Worm (Caenorhabditis elegans): ENCODE results near the gene abts-3.

Gene abts-3

DNA sequence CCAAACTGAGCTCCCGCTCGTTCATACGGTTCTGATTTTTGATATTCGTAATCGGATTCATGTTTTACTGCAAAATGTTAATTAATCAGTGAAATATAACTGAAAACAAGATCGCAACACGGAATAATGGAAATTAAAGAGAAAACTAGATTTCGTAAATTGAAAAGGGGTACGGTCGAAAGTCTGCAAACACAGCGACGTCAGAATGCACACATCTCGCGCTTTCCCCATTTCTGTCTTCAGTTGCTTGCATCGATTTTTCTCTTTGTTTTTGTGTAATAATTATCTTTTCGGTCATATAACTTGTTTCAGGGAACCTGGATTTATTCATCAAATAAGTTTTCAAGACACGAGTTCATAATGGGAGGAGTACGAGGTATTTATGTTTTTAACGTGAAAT, 64.2 kb downstream of the abts-3 start, which contains the start of the genes rbmx-2 and C30B5.2 (continued):
- no peak for TF ChIP-seq ceh-9 (tag; optimal IDR thresholded peaks at IDR 0.05)

- TF ChIP-seq ceh-9 (tag; optimal IDR thresholded peaks at IDR 0.05) (no peak), ceh-45 (GFP tag; IDR thresholded peaks at IDR 0.05) (no peak), K09A11.1 (tag; optimal IDR thresholded peaks at IDR 0.05; ENCODE audit: insufficient read depth) (no peak), ceh-18 (tag; optimal IDR thresholded peaks at IDR 0.05) (no peak), lim-6 (tag; optimal IDR thresholded peaks at IDR 0.05) (no peak), mec-3 (tag; optimal IDR thresholded peaks at IDR 0.05; ENCODE audit: borderline replicate concordance) (no peak)
These were observed 65.8 kb downstream of the abts-3 start, which contains the start of gene szy-4 for ce11 chrII:6198468-6198867. Gene szy-4 (plus strand): TSS chrII:6198696.

DNA sequence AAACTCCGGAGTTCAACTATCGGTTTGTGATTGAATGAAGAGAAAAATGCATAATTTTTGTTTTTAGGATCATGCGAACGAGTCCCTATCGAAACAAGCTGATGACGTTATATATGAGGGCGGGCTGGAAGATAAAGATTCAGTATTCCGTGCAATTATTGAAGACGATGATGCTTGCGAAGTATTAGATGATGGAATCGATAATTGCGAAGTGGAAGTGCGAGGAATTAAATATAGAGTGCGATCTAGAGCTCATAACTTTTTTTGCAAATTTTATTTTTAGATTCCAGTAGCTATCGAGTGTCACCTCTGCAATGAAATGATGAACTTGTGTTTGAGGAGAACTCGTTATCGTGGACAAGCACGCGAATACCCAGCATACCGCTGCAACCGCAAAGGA, 66.3 kb downstream of the abts-3 start:
- TF ChIP-seq tbx-7 (tag; optimal IDR thresholded peaks at IDR 0.05): no peak
- TF ChIP-seq nhr-232 (tag; optimal IDR thresholded peaks at IDR 0.05): no peak
- no peak for TF ChIP-seq hlh-6 (tag; optimal IDR thresholded peaks at IDR 0.05)
- no peak for TF ChIP-seq che-1 (tag; optimal IDR thresholded peaks at IDR 0.05)
- TF ChIP-seq mec-3 (tag; optimal IDR thresholded peaks at IDR 0.05; ENCODE audit: borderline replicate concordance): no peak
- no peak for TF ChIP-seq C38D4.7 (GFP tag; optimal IDR thresholded peaks at IDR 0.05)
- TF ChIP-seq madf-2 (tag; optimal IDR thresholded peaks at IDR 0.05): no peak
- TF ChIP-seq unc-3 (GFP tag; conservative IDR thresholded peaks at IDR 0.05): no peak
- no peak for TF ChIP-seq unc-3 (tag; optimal IDR thresholded peaks at IDR 0.05)
- no peak for TF ChIP-seq nhr-11 (tag; optimal IDR thresholded peaks at IDR 0.05)
- TF ChIP-seq ceh-30 (tag; optimal IDR thresholded peaks at IDR 0.05): no peak
- no peak for TF ChIP-seq nfya-1 (tag; optimal IDR thresholded peaks at IDR 0.05)
- no peak for TF ChIP-seq fax-1 (tag; optimal IDR thresholded peaks at IDR 0.05)
- TF ChIP-seq pha-2 (tag; optimal IDR thresholded peaks at IDR 0.05): no peak
- no peak for TF ChIP-seq hlh-13 (GFP tag; optimal IDR thresholded peaks at IDR 0.05)
- no peak for TF ChIP-seq unc-86 (tag; optimal IDR thresholded peaks at IDR 0.05)
- TF ChIP-seq C08G9.2 (tag; optimal IDR thresholded peaks at IDR 0.05): no peak
- no peak for TF ChIP-seq ama-1 (optimal IDR thresholded peaks at IDR 0.05)
- TF ChIP-seq ceh-6 (GFP tag; optimal IDR thresholded peaks at IDR 0.05): no peak

ce11 chrII:6202910-6203309, 70.2 kb downstream of the abts-3 start, which contains the start of gene C30B5.17:
Gene C30B5.17 (minus strand): TSS chrII:6203010.
- TF ChIP-seq che-1 (tag; optimal IDR thresholded peaks at IDR 0.05): no peak
- no peak for TF ChIP-seq ceh-14 (tag; optimal IDR thresholded peaks at IDR 0.05)
- TF ChIP-seq T23F11.4 (GFP tag; optimal IDR thresholded peaks at IDR 0.05): no peak
- no peak for TF ChIP-seq ceh-45 (GFP tag; IDR thresholded peaks at IDR 0.05)
- no peak for TF ChIP-seq pag-3 (tag; optimal IDR thresholded peaks at IDR 0.05; ENCODE audit: borderline replicate concordance)
- no peak for TF ChIP-seq tbx-2 (tag; optimal IDR thresholded peaks at IDR 0.05)
- no peak for TF ChIP-seq nhr-11 (tag; optimal IDR thresholded peaks at IDR 0.05)
- no peak for TF ChIP-seq ceh-31 (tag; optimal IDR thresholded peaks at IDR 0.05)
- TF ChIP-seq unc-3 (GFP tag; conservative IDR thresholded peaks at IDR 0.05): no peak
- no peak for TF ChIP-seq unc-3 (tag; optimal IDR thresholded peaks at IDR 0.05)
- TF ChIP-seq ceh-2 (tag; optimal IDR thresholded peaks at IDR 0.05): no peak
- no peak for TF ChIP-seq ref-2 (tag; optimal IDR thresholded peaks at IDR 0.05)
- TF ChIP-seq ceh-9 (tag; optimal IDR thresholded peaks at IDR 0.05): no peak
- no peak for TF ChIP-seq elt-4 (tag; optimal IDR thresholded peaks at IDR 0.05)
- TF ChIP-seq ceh-24 (tag; optimal IDR thresholded peaks at IDR 0.05): no peak
- no peak for TF ChIP-seq K02D7.2 (tag; optimal IDR thresholded peaks at IDR 0.05)
- TF ChIP-seq ceh-48 (tag; optimal IDR thresholded peaks at IDR 0.05): no peak
- TF ChIP-seq hlh-8 (tag; optimal IDR thresholded peaks at IDR 0.05): no peak
- TF ChIP-seq lim-6 (tag; optimal IDR thresholded peaks at IDR 0.05): no peak
- TF ChIP-seq dve-1 (tag; optimal IDR thresholded peaks at IDR 0.05): no peak

All from whole organism, late embryonic.